Fruit fly (Drosophila melanogaster) whole organism, prepupa: ENCODE results near the gene Lrp4.

Experiments
- Blimp-1 ChIP-seq: fragments of 200-800 bp; sonication (Bioruptor generic); optimal IDR thresholded peaks from 3 replicates; lab custom pipeline; 2017; ENCODE audit warnings: missing biosample characterization, missing genetic modification characterization, mild to moderate bottlenecking, moderate library complexity, missing genetic modification reagents
- CG10631 ChIP-seq: fragments of 200-800 bp; sonication (Bioruptor generic); optimal IDR thresholded peaks from 2 replicates; lab custom pipeline; 2016; ENCODE audit warnings: missing biosample characterization, missing genetic modification characterization
- CG10669 ChIP-seq: fragments of 200-800 bp; sonication (Bioruptor generic); optimal IDR thresholded peaks from 3 replicates; lab custom pipeline; 2018; ENCODE audit warnings: missing biosample characterization, mild to moderate bottlenecking, missing genetic modification characterization, moderate library complexity
- CG11294 ChIP-seq: fragments of 200-800 bp; sonication (Bioruptor generic); IDR thresholded peaks from 2 replicates; pipeline ENCODE4 v1.3.6; 2022; ENCODE audit warnings: missing biosample characterization, missing genetic modification characterization
- CG11762 ChIP-seq: fragments of 200-800 bp; sonication (Bioruptor generic); optimal IDR thresholded peaks from 3 replicates; lab custom pipeline; 2016; ENCODE audit warnings: missing biosample characterization, missing genetic modification characterization; ENCODE audit not compliant: insufficient read depth
- CG15336 ChIP-seq: fragments of 200-800 bp; sonication (Bioruptor generic); IDR thresholded peaks from 2 replicates; pipeline ENCODE4 v1.3.6; 2022; ENCODE audit warnings: missing biosample characterization, missing genetic modification characterization
- CG16779 ChIP-seq: fragments of 200-800 bp; sonication (Bioruptor generic); optimal IDR thresholded peaks from 3 replicates; lab custom pipeline; 2017; ENCODE audit warnings: missing biosample characterization, mild to moderate bottlenecking, missing genetic modification characterization
- CG3032 ChIP-seq: fragments of 200-800 bp; optimal IDR thresholded peaks from 2 replicates; lab custom pipeline; 2019; ENCODE audit warnings: missing biosample characterization, mild to moderate bottlenecking, missing genetic modification characterization, moderate library complexity
- CG31627 ChIP-seq: fragments of 200-800 bp; sonication (Bioruptor generic); optimal IDR thresholded peaks from 3 replicates; lab custom pipeline; 2016; ENCODE audit warnings: missing biosample characterization, missing genetic modification characterization
- CG32006 ChIP-seq: fragments of 200-800 bp; sonication (Bioruptor generic); optimal IDR thresholded peaks from 3 replicates; lab custom pipeline; 2017; ENCODE audit warnings: missing biosample characterization, mild to moderate bottlenecking, missing genetic modification characterization
- CG34406 ChIP-seq: fragments of 200-800 bp; sonication (Bioruptor generic); optimal IDR thresholded peaks from 3 replicates; lab custom pipeline; 2016; ENCODE audit warnings: missing biosample characterization, missing genetic modification characterization
- CG3919 ChIP-seq: fragments of 200-800 bp; sonication (Bioruptor generic); optimal IDR thresholded peaks from 3 replicates; lab custom pipeline; 2016; ENCODE audit warnings: missing biosample characterization, missing genetic modification characterization
- CG6276 ChIP-seq: fragments of 200-800 bp; sonication (Bioruptor generic); optimal IDR thresholded peaks from 2 replicates; lab custom pipeline; 2017; ENCODE audit warnings: missing biosample characterization, mild to moderate bottlenecking, missing genetic modification characterization
- CG6792 ChIP-seq: fragments of 200-800 bp; sonication (Bioruptor generic); optimal IDR thresholded peaks from 3 replicates; lab custom pipeline; 2016; ENCODE audit warnings: missing biosample characterization, missing genetic modification characterization
- CG8119 ChIP-seq: fragments of 200-800 bp; sonication (Bioruptor generic); IDR thresholded peaks from 3 replicates; pipeline ENCODE4 v1.3.6; 2022; ENCODE audit warnings: missing biosample characterization, missing genetic modification characterization
- CG9139 ChIP-seq: fragments of 200-800 bp; sonication (Bioruptor generic); optimal IDR thresholded peaks from 3 replicates; lab custom pipeline; 2017; ENCODE audit warnings: missing biosample characterization, mild to moderate bottlenecking, missing genetic modification characterization
- Eip75B ChIP-seq: fragments of 200-800 bp; sonication (Bioruptor generic); optimal IDR thresholded peaks from 3 replicates; lab custom pipeline; 2016; ENCODE audit warnings: missing biosample characterization, missing genetic modification characterization
- Eip78C ChIP-seq: fragments of 200-800 bp; sonication (Bioruptor generic); peaks from one replicate; lab custom pipeline; 2016; ENCODE audit warnings: missing biosample characterization, missing genetic modification characterization
- Eip93F ChIP-seq: fragments of 200-800 bp; sonication (Bioruptor generic); optimal IDR thresholded peaks from 2 replicates; lab custom pipeline; 2016; ENCODE audit warnings: missing biosample characterization, mild to moderate bottlenecking, missing genetic modification characterization
- Ets96B ChIP-seq: fragments of 200-800 bp; optimal IDR thresholded peaks from 2 replicates; lab custom pipeline; 2019; ENCODE audit warnings: missing biosample characterization, mild to moderate bottlenecking, missing genetic modification characterization, moderate library complexity
- Hr38 ChIP-seq: sonication (Bioruptor generic); optimal IDR thresholded peaks from 2 replicates; lab custom pipeline; 2016; ENCODE audit warnings: missing biosample characterization, missing genetic modification characterization
- Hr39 ChIP-seq: fragments of 200-800 bp; sonication (Bioruptor generic); optimal IDR thresholded peaks from 2 replicates; lab custom pipeline; 2016; ENCODE audit warnings: missing biosample characterization, missing genetic modification characterization
- Met ChIP-seq: fragments of 200-800 bp; sonication (Bioruptor generic); optimal IDR thresholded peaks from 3 replicates; lab custom pipeline; 2016; ENCODE audit warnings: missing biosample characterization, missing genetic modification characterization
- Sox14 ChIP-seq: fragments of 200-800 bp; sonication (Bioruptor generic); optimal IDR thresholded peaks from 3 replicates; lab custom pipeline; 2016; ENCODE audit warnings: missing biosample characterization, missing genetic modification characterization
- Sox15 ChIP-seq: fragments of 200-800 bp; sonication (Bioruptor generic); optimal IDR thresholded peaks from 3 replicates; lab custom pipeline; 2016; ENCODE audit warnings: missing biosample characterization, missing genetic modification characterization
- achi ChIP-seq: fragments of 200-800 bp; sonication (Bioruptor generic); optimal IDR thresholded peaks from 3 replicates; lab custom pipeline; 2016; ENCODE audit warnings: missing biosample characterization, missing genetic modification characterization
- acj6 ChIP-seq: fragments of 200-800 bp; sonication (Bioruptor generic); optimal IDR thresholded peaks from 3 replicates; lab custom pipeline; 2016; ENCODE audit warnings: missing biosample characterization, missing genetic modification characterization
- dac ChIP-seq: fragments of 200-800 bp; sonication (Bioruptor generic); optimal IDR thresholded peaks from 2 replicates; lab custom pipeline; 2017; ENCODE audit warnings: missing biosample characterization, mild to moderate bottlenecking, missing genetic modification characterization
- esn ChIP-seq: fragments of 200-800 bp; sonication (Bioruptor generic); optimal IDR thresholded peaks from 2 replicates; lab custom pipeline; 2016; ENCODE audit warnings: missing biosample characterization, mild to moderate bottlenecking, missing genetic modification characterization, moderate library complexity
- fd59A ChIP-seq: fragments of 200-800 bp; sonication (Bioruptor generic); optimal IDR thresholded peaks from 2 replicates; lab custom pipeline; 2017; ENCODE audit warnings: missing biosample characterization, mild to moderate bottlenecking, missing genetic modification characterization, missing genetic modification reagents
- fd85E ChIP-seq: fragments of 200-800 bp; sonication (Bioruptor generic); optimal IDR thresholded peaks from 3 replicates; lab custom pipeline; 2016; ENCODE audit warnings: missing biosample characterization, missing genetic modification characterization
- fkh ChIP-seq: fragments of 200-800 bp; sonication (Bioruptor generic); optimal IDR thresholded peaks from 3 replicates; lab custom pipeline; 2017; ENCODE audit warnings: missing biosample characterization, mild to moderate bottlenecking, missing genetic modification characterization, moderate library complexity
- lz ChIP-seq: fragments of 200-800 bp; sonication (Bioruptor generic); optimal IDR thresholded peaks from 3 replicates; lab custom pipeline; 2016; ENCODE audit warnings: missing biosample characterization, missing genetic modification characterization
- net ChIP-seq: fragments of 200-800 bp; sonication (Bioruptor generic); optimal IDR thresholded peaks from 3 replicates; lab custom pipeline; 2016; ENCODE audit warnings: missing biosample characterization, missing genetic modification characterization
- pdm3 ChIP-seq: fragments of 200-800 bp; sonication (Bioruptor generic); optimal IDR thresholded peaks from 3 replicates; lab custom pipeline; 2016; ENCODE audit warnings: missing biosample characterization, missing genetic modification characterization
- salr ChIP-seq, 2 experiments: fragments of 200-800 bp; sonication (Bioruptor generic); optimal IDR thresholded peaks; 3 replicates each; lab custom pipeline; 2016 to 2018; ENCODE audit warnings: missing biosample characterization in 2 of 2, missing genetic modification characterization in 2 of 2, mild to moderate bottlenecking in 1 of 2
- spab ChIP-seq: fragments of 200-800 bp; sonication (Bioruptor generic); optimal IDR thresholded peaks from 2 replicates; lab custom pipeline; 2017; ENCODE audit warnings: missing biosample characterization, mild to moderate bottlenecking, missing genetic modification characterization, missing genetic modification reagents
- svp ChIP-seq: fragments of 200-800 bp; sonication (Bioruptor generic); peaks from one replicate; lab custom pipeline; 2016; ENCODE audit warnings: missing biosample characterization, missing genetic modification characterization
- topi ChIP-seq: fragments of 200-800 bp; sonication (Bioruptor generic); optimal IDR thresholded peaks from 3 replicates; lab custom pipeline; 2016; ENCODE audit warnings: missing biosample characterization, missing genetic modification characterization
- vri ChIP-seq: fragments of 200-800 bp; sonication (Bioruptor generic); optimal IDR thresholded peaks from 3 replicates; lab custom pipeline; 2016; ENCODE audit warnings: missing biosample characterization, mild to moderate bottlenecking, missing genetic modification characterization

The Lrp4 gene

dm6 chrX:15867863-15868262 lies 42.8 kb upstream of the Lrp4 start, which contains the start of gene Gapdh2 (continued):
- peak; percentile 100 for TF ChIP-seq CG6792 (GFP tag; lab: Kevin White, UChicago)
- peak; percentile 100 for TF ChIP-seq CG6276 (GFP tag; lab: Kevin White, UChicago)
- TF ChIP-seq acj6 (GFP tag; lab: Kevin White, UChicago): peak; percentile 99
- TF ChIP-seq Sox14 (GFP tag; lab: Kevin White, UChicago): peak; percentile 99
- peak; percentile 99 for TF ChIP-seq CG9139 (GFP tag; lab: Kevin White, UChicago)
- peak; percentile 100 for TF ChIP-seq Eip93F (GFP tag; lab: Kevin White, UChicago)
- peak; percentile 100 for TF ChIP-seq Eip78C (GFP tag; lab: Kevin White, UChicago)
- peak; percentile 99 for TF ChIP-seq achi (GFP tag; lab: Kevin White, UChicago)
- peak; percentile 100 for TF ChIP-seq net (GFP tag; lab: Kevin White, UChicago)
- TF ChIP-seq dac (GFP tag; lab: Kevin White, UChicago): peak; percentile 95
- peak; percentile 100 for TF ChIP-seq Ets96B (tag; lab: Kevin White, UChicago)
- peak; percentile 42 for TF ChIP-seq Hr38 (GFP tag; lab: Kevin White, UChicago)
- peak; percentile 96 for TF ChIP-seq fkh (GFP tag; lab: Kevin White, UChicago)
- peak; percentile 99 for TF ChIP-seq CG32006 (GFP tag; lab: Kevin White, UChicago)
- TF ChIP-seq CG10631 (GFP tag; lab: Kevin White, UChicago): peak; percentile 99
- TF ChIP-seq CG34406 (GFP tag; lab: Kevin White, UChicago): peak; percentile 100
- TF ChIP-seq CG11762 (GFP tag; lab: Kevin White, UChicago): peak; percentile 99
- TF ChIP-seq CG15336 (GFP tag; lab: Robert Waterston, UW): peak; percentile 100
- peak; percentile 99 for TF ChIP-seq CG11294 (GFP tag; lab: Robert Waterston, UW)
- TF ChIP-seq Sox15 (GFP tag; lab: Kevin White, UChicago): peak; percentile 97
- peak; percentile 99 for TF ChIP-seq CG16779 (tag; lab: Kevin White, UChicago)
- TF ChIP-seq Met: peak; percentile 100
- peak; percentile 97 to 99 for TF ChIP-seq salr (GFP tag; optimal IDR thresholded peaks at IDR 0.05; lab: Kevin White, UChicago)
- peak; percentile 100 for TF ChIP-seq vri (GFP tag; lab: Kevin White, UChicago)
- TF ChIP-seq CG8119: peak; percentile 100
- peak; percentile 100 for TF ChIP-seq topi (GFP tag; lab: Kevin White, UChicago)
- TF ChIP-seq lz (GFP tag; lab: Kevin White, UChicago): peak; percentile 99
- TF ChIP-seq fd85E: peak; percentile 98
- TF ChIP-seq Eip75B (GFP tag; lab: Kevin White, UChicago): peak; percentile 99
- TF ChIP-seq esn (GFP tag; lab: Kevin White, UChicago): peak; percentile 100

dm6 chrX:15868781-15869180 lies 41.9 kb upstream of the Lrp4 start:
- no peak for TF ChIP-seq spab (GFP tag; lab: Kevin White, UChicago)
- TF ChIP-seq Eip93F (GFP tag; lab: Kevin White, UChicago): no peak
- TF ChIP-seq fd59A (GFP tag; lab: Kevin White, UChicago): no peak
- TF ChIP-seq CG10669 (GFP tag; lab: Kevin White, UChicago): no peak
- no peak for TF ChIP-seq Blimp-1 (GFP tag; lab: Kevin White, UChicago)
- TF ChIP-seq Sox15 (GFP tag; lab: Kevin White, UChicago): no peak
- no peak for TF ChIP-seq Eip75B (GFP tag; lab: Kevin White, UChicago)
- TF ChIP-seq pdm3: no peak
- TF ChIP-seq vri (GFP tag; lab: Kevin White, UChicago): no peak
- TF ChIP-seq CG6792 (GFP tag; lab: Kevin White, UChicago): no peak
- TF ChIP-seq CG3919 (GFP tag; lab: Kevin White, UChicago): no peak
- TF ChIP-seq, all 60 proteins: peak for 0

- TF ChIP-seq fkh (GFP tag; lab: Kevin White, UChicago) (peak; percentile 49), CG3032 (no peak), topi (GFP tag; lab: Kevin White, UChicago) (peak; percentile 0), CG31627 (GFP tag; lab: Kevin White, UChicago) (peak; percentile 17), svp (GFP tag; lab: Kevin White, UChicago) (peak; percentile 81), Hr39 (no peak), vri (GFP tag; lab: Kevin White, UChicago) (peak; percentile 29), Sox14 (GFP tag; lab: Kevin White, UChicago) (peak; percentile 32)
- TF ChIP-seq, all 60 proteins: peak for 6
Observed at dm6 chrX:15869843-15870242, 40.8 kb upstream of the Lrp4 start, which contains the start of gene CG16952. Gene CG16952, plus strand, starts transcription at chrX:15870183.
